Worm (Caenorhabditis elegans) whole organism, L3 larva: ENCODE measurements around the gene cdr-6.

Experiments used
- ceh-16 ChIP-seq: sonication (generic microtip); optimal IDR thresholded peaks from 2 replicates; lab custom pipeline; 2017; ENCODE audit warnings: missing biosample characterization, missing genetic modification characterization
- eor-1 ChIP-seq, 2 experiments: fragments of 150-350 bp; optimal IDR thresholded peaks; 2 replicates each; lab custom pipeline; 2014 to 2018; ENCODE audit warnings: missing biosample characterization in 2 of 2, missing genetic modification characterization in 2 of 2
- fkh-10 ChIP-seq: sonication (generic microtip); optimal IDR thresholded peaks from 2 replicates; lab custom pipeline; 2017; ENCODE audit warnings: missing biosample characterization, missing genetic modification reagents, missing genetic modification characterization
- fos-1 ChIP-seq: fragments of 150-350 bp; optimal IDR thresholded peaks from 2 replicates; lab custom pipeline; 2014; ENCODE audit warnings: missing biosample characterization, missing genetic modification characterization
- jun-1 ChIP-seq: fragments of 150-350 bp; optimal IDR thresholded peaks from 2 replicates; lab custom pipeline; 2014; ENCODE audit warnings: missing biosample characterization, missing genetic modification reagents, missing genetic modification characterization
- nhr-11 ChIP-seq: fragments of 150-350 bp; optimal IDR thresholded peaks from 2 replicates; lab custom pipeline; 2014; ENCODE audit warnings: missing biosample characterization, missing genetic modification characterization
- nhr-23 ChIP-seq: fragments of 150-350 bp; optimal IDR thresholded peaks from 2 replicates; lab custom pipeline; 2014; ENCODE audit warnings: missing biosample characterization, missing genetic modification reagents, missing genetic modification characterization
- pha-4 ChIP-seq: fragments of 150-350 bp; optimal IDR thresholded peaks from 2 replicates; lab custom pipeline; 2014; ENCODE audit warnings: missing biosample characterization, missing genetic modification reagents, missing genetic modification characterization
- unc-62 ChIP-seq: fragments of 150-350 bp; sonication (generic microtip); optimal IDR thresholded peaks from 4 replicates; lab custom pipeline; 2014; ENCODE audit warnings: missing biosample characterization, missing genetic modification reagents, missing genetic modification characterization
- ztf-11 ChIP-seq: fragments of 150-350 bp; optimal IDR thresholded peaks from 2 replicates; lab custom pipeline; 2014; ENCODE audit warnings: missing biosample characterization, missing genetic modification characterization

DNA sequence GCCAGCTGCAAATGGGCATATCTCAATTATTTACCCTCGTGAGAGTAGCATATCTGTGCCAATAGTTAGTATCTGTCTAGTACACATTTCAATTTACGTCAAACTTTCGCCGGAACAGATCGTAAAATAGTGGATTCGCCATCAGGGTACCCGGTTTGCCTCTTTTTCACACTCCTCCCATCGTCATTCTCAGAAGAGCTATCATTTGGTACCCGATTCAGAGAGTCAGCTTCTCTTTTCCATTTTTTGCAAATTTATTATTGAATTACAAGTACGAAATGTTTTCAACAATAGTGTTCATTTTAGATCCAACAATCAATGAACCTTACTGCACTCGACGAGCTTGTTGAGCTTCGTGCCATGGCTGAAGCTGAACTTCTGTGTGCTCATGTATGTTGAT lies 15.5 kb upstream of the cdr-6 start, which contains the start of gene C54D10.5:
- TF ChIP-seq eor-1 (tag; optimal IDR thresholded peaks at IDR 0.05; lab: Kevin White, UChicago) = no peak
- no peak for TF ChIP-seq fkh-10 (GFP tag; lab: Kevin White, UChicago)
- no peak for TF ChIP-seq jun-1 (tag; lab: Kevin White, UChicago)
- TF ChIP-seq ceh-16 (tag; lab: Kevin White, UChicago) = no peak
- no peak for TF ChIP-seq unc-62 (GFP tag; lab: Kevin White, UChicago)
- TF ChIP-seq nhr-23 (tag; lab: Kevin White, UChicago) = no peak
- TF ChIP-seq pha-4 (tag; lab: Kevin White, UChicago) = no peak
- TF ChIP-seq ztf-11 (tag; lab: Kevin White, UChicago) = no peak
- TF ChIP-seq fos-1 (tag; lab: Kevin White, UChicago) = no peak
- no peak for TF ChIP-seq nhr-11
